Worm (Caenorhabditis elegans): Measurements from ENCODE around the gene col-73.

ce11 chrII:4881727-4882126 lies 8.8 kb upstream of the col-73 start, which contains the start of gene gst-7:
- TF ChIP-seq ama-1 (optimal IDR thresholded peaks at IDR 0.05) (no peak), pax-1 (tag; optimal IDR thresholded peaks at IDR 0.05) (no peak), pat-9 (tag; optimal IDR thresholded peaks at IDR 0.05) (no peak), nhr-11 (tag; optimal IDR thresholded peaks at IDR 0.05) (no peak)

Data from whole organism, late embryonic.